Fruit fly (Drosophila melanogaster) whole organism, prepupa: ENCODE measurements around the gene CG6470.

Source experiments
- Blimp-1 ChIP-seq: fragments of 200-800 bp; sonication (Bioruptor generic); optimal IDR thresholded peaks from 3 replicates; lab custom pipeline; 2017; ENCODE audit warnings: missing biosample characterization, missing genetic modification characterization, mild to moderate bottlenecking, moderate library complexity, missing genetic modification reagents
- CG10631 ChIP-seq: fragments of 200-800 bp; sonication (Bioruptor generic); optimal IDR thresholded peaks from 2 replicates; lab custom pipeline; 2016; ENCODE audit warnings: missing biosample characterization, missing genetic modification characterization
- CG11294 ChIP-seq: fragments of 200-800 bp; sonication (Bioruptor generic); IDR thresholded peaks from 2 replicates; pipeline ENCODE4 v1.3.6; 2022; ENCODE audit warnings: missing biosample characterization, missing genetic modification characterization
- CG15336 ChIP-seq: fragments of 200-800 bp; sonication (Bioruptor generic); IDR thresholded peaks from 2 replicates; pipeline ENCODE4 v1.3.6; 2022; ENCODE audit warnings: missing biosample characterization, missing genetic modification characterization
- CG1621 ChIP-seq: fragments of 200-800 bp; sonication (Bioruptor generic); optimal IDR thresholded peaks from 3 replicates; lab custom pipeline; 2018; ENCODE audit warnings: missing biosample characterization, mild to moderate bottlenecking, missing genetic modification characterization
- CG16779 ChIP-seq: fragments of 200-800 bp; sonication (Bioruptor generic); optimal IDR thresholded peaks from 3 replicates; lab custom pipeline; 2017; ENCODE audit warnings: missing biosample characterization, mild to moderate bottlenecking, missing genetic modification characterization
- CG31627 ChIP-seq: fragments of 200-800 bp; sonication (Bioruptor generic); optimal IDR thresholded peaks from 3 replicates; lab custom pipeline; 2016; ENCODE audit warnings: missing biosample characterization, missing genetic modification characterization
- CG32006 ChIP-seq: fragments of 200-800 bp; sonication (Bioruptor generic); optimal IDR thresholded peaks from 3 replicates; lab custom pipeline; 2017; ENCODE audit warnings: missing biosample characterization, mild to moderate bottlenecking, missing genetic modification characterization
- CG4318 ChIP-seq: fragments of 200-800 bp; sonication (Bioruptor generic); optimal IDR thresholded peaks from 3 replicates; lab custom pipeline; 2017; ENCODE audit warnings: missing biosample characterization, mild to moderate bottlenecking, missing genetic modification characterization
- CG6163 ChIP-seq: fragments of 200-800 bp; sonication (Bioruptor generic); IDR thresholded peaks from 3 replicates; pipeline ENCODE4 v1.3.6; 2022; ENCODE audit warnings: missing biosample characterization, missing genetic modification characterization
- CG6792 ChIP-seq: fragments of 200-800 bp; sonication (Bioruptor generic); optimal IDR thresholded peaks from 3 replicates; lab custom pipeline; 2016; ENCODE audit warnings: missing biosample characterization, missing genetic modification characterization
- CG6854 ChIP-seq: fragments of 200-800 bp; sonication (Bioruptor generic); optimal IDR thresholded peaks from 2 replicates; lab custom pipeline; 2017; ENCODE audit warnings: missing biosample characterization, mild to moderate bottlenecking, missing genetic modification characterization
- CG7368 ChIP-seq: fragments of 200-800 bp; sonication (Bioruptor generic); optimal IDR thresholded peaks from 3 replicates; lab custom pipeline; 2016; ENCODE audit warnings: missing biosample characterization, missing genetic modification characterization
- CG8119 ChIP-seq: fragments of 200-800 bp; sonication (Bioruptor generic); IDR thresholded peaks from 3 replicates; pipeline ENCODE4 v1.3.6; 2022; ENCODE audit warnings: missing biosample characterization, missing genetic modification characterization
- CG8319 ChIP-seq: fragments of 200-800 bp; sonication (Bioruptor generic); optimal IDR thresholded peaks from 3 replicates; lab custom pipeline; 2016; ENCODE audit warnings: missing biosample characterization, missing genetic modification characterization
- CG8632 ChIP-seq: fragments of 200-800 bp; sonication (Bioruptor generic); optimal IDR thresholded peaks from 3 replicates; lab custom pipeline; 2016; ENCODE audit warnings: missing biosample characterization, missing genetic modification characterization
- CG9139 ChIP-seq: fragments of 200-800 bp; sonication (Bioruptor generic); optimal IDR thresholded peaks from 3 replicates; lab custom pipeline; 2017; ENCODE audit warnings: missing biosample characterization, mild to moderate bottlenecking, missing genetic modification characterization
- Eip75B ChIP-seq: fragments of 200-800 bp; sonication (Bioruptor generic); optimal IDR thresholded peaks from 3 replicates; lab custom pipeline; 2016; ENCODE audit warnings: missing biosample characterization, missing genetic modification characterization
- Eip78C ChIP-seq: fragments of 200-800 bp; sonication (Bioruptor generic); peaks from one replicate; lab custom pipeline; 2016; ENCODE audit warnings: missing biosample characterization, missing genetic modification characterization
- Gug ChIP-seq: fragments of 200-800 bp; sonication (Bioruptor generic); IDR thresholded peaks from 2 replicates; pipeline ENCODE4 v1.3.6; 2022; ENCODE audit warnings: missing biosample characterization, missing genetic modification characterization
- Hr38 ChIP-seq: sonication (Bioruptor generic); optimal IDR thresholded peaks from 2 replicates; lab custom pipeline; 2016; ENCODE audit warnings: missing biosample characterization, missing genetic modification characterization
- Hr39 ChIP-seq: fragments of 200-800 bp; sonication (Bioruptor generic); optimal IDR thresholded peaks from 2 replicates; lab custom pipeline; 2016; ENCODE audit warnings: missing biosample characterization, missing genetic modification characterization
- Hr4 ChIP-seq: fragments of 200-800 bp; sonication (Bioruptor generic); optimal IDR thresholded peaks from 3 replicates; lab custom pipeline; 2016; ENCODE audit warnings: missing biosample characterization, missing genetic modification characterization
- Lpt ChIP-seq: fragments of 200-800 bp; sonication (Bioruptor generic); optimal IDR thresholded peaks from 3 replicates; lab custom pipeline; 2016; ENCODE audit warnings: missing biosample characterization, missing genetic modification characterization
- Met ChIP-seq: fragments of 200-800 bp; sonication (Bioruptor generic); optimal IDR thresholded peaks from 3 replicates; lab custom pipeline; 2016; ENCODE audit warnings: missing biosample characterization, missing genetic modification characterization
- OdsH ChIP-seq: fragments of 200-800 bp; sonication (Bioruptor generic); optimal IDR thresholded peaks from 3 replicates; lab custom pipeline; 2016; ENCODE audit warnings: missing biosample characterization, missing genetic modification characterization
- Smox ChIP-seq: fragments of 200-800 bp; sonication (Bioruptor generic); optimal IDR thresholded peaks from 3 replicates; lab custom pipeline; 2016; ENCODE audit warnings: missing biosample characterization, missing genetic modification characterization
- Sox102F ChIP-seq: fragments of 200-800 bp; sonication (Bioruptor generic); optimal IDR thresholded peaks from 2 replicates; lab custom pipeline; 2016; ENCODE audit warnings: missing biosample characterization, mild to moderate bottlenecking, missing genetic modification characterization
- Sox14 ChIP-seq: fragments of 200-800 bp; sonication (Bioruptor generic); optimal IDR thresholded peaks from 3 replicates; lab custom pipeline; 2016; ENCODE audit warnings: missing biosample characterization, missing genetic modification characterization
- Sox15 ChIP-seq: fragments of 200-800 bp; sonication (Bioruptor generic); optimal IDR thresholded peaks from 3 replicates; lab custom pipeline; 2016; ENCODE audit warnings: missing biosample characterization, missing genetic modification characterization
- achi ChIP-seq: fragments of 200-800 bp; sonication (Bioruptor generic); optimal IDR thresholded peaks from 3 replicates; lab custom pipeline; 2016; ENCODE audit warnings: missing biosample characterization, missing genetic modification characterization
- acj6 ChIP-seq: fragments of 200-800 bp; sonication (Bioruptor generic); optimal IDR thresholded peaks from 3 replicates; lab custom pipeline; 2016; ENCODE audit warnings: missing biosample characterization, missing genetic modification characterization
- cyc ChIP-seq: fragments of 200-800 bp; sonication (Bioruptor generic); optimal IDR thresholded peaks from 3 replicates; lab custom pipeline; 2016; ENCODE audit warnings: missing biosample characterization, missing genetic modification characterization
- dsx ChIP-seq: fragments of 200-800 bp; optimal IDR thresholded peaks from 3 replicates; lab custom pipeline; 2019; ENCODE audit warnings: missing biosample characterization, mild to moderate bottlenecking, missing genetic modification characterization, moderate library complexity; ENCODE audit not compliant: poor library complexity, severe bottlenecking
- esn ChIP-seq: fragments of 200-800 bp; sonication (Bioruptor generic); optimal IDR thresholded peaks from 2 replicates; lab custom pipeline; 2016; ENCODE audit warnings: missing biosample characterization, mild to moderate bottlenecking, missing genetic modification characterization, moderate library complexity
- fd59A ChIP-seq: fragments of 200-800 bp; sonication (Bioruptor generic); optimal IDR thresholded peaks from 2 replicates; lab custom pipeline; 2017; ENCODE audit warnings: missing biosample characterization, mild to moderate bottlenecking, missing genetic modification characterization, missing genetic modification reagents
- fd85E ChIP-seq: fragments of 200-800 bp; sonication (Bioruptor generic); optimal IDR thresholded peaks from 3 replicates; lab custom pipeline; 2016; ENCODE audit warnings: missing biosample characterization, missing genetic modification characterization
- lz ChIP-seq: fragments of 200-800 bp; sonication (Bioruptor generic); optimal IDR thresholded peaks from 3 replicates; lab custom pipeline; 2016; ENCODE audit warnings: missing biosample characterization, missing genetic modification characterization
- net ChIP-seq: fragments of 200-800 bp; sonication (Bioruptor generic); optimal IDR thresholded peaks from 3 replicates; lab custom pipeline; 2016; ENCODE audit warnings: missing biosample characterization, missing genetic modification characterization
- salr ChIP-seq, 2 experiments: fragments of 200-800 bp; sonication (Bioruptor generic); optimal IDR thresholded peaks; 3 replicates each; lab custom pipeline; 2016 to 2018; ENCODE audit warnings: missing biosample characterization in 2 of 2, missing genetic modification characterization in 2 of 2, mild to moderate bottlenecking in 1 of 2
- spab ChIP-seq: fragments of 200-800 bp; sonication (Bioruptor generic); optimal IDR thresholded peaks from 2 replicates; lab custom pipeline; 2017; ENCODE audit warnings: missing biosample characterization, mild to moderate bottlenecking, missing genetic modification characterization, missing genetic modification reagents
- ss ChIP-seq, 2 experiments: fragments of 200-800 bp; sonication (Bioruptor generic); optimal IDR thresholded peaks; 2 replicates in 1 of 2; 3 replicates in 1 of 2; lab custom pipeline; 2017 to 2018; ENCODE audit warnings: mild to moderate bottlenecking in 2 of 2, missing biosample characterization in 2 of 2, missing genetic modification characterization in 2 of 2, moderate library complexity in 1 of 2
- svp ChIP-seq: fragments of 200-800 bp; sonication (Bioruptor generic); peaks from one replicate; lab custom pipeline; 2016; ENCODE audit warnings: missing biosample characterization, missing genetic modification characterization
- vri ChIP-seq: fragments of 200-800 bp; sonication (Bioruptor generic); optimal IDR thresholded peaks from 3 replicates; lab custom pipeline; 2016; ENCODE audit warnings: missing biosample characterization, mild to moderate bottlenecking, missing genetic modification characterization

CG6470 gene

DNA sequence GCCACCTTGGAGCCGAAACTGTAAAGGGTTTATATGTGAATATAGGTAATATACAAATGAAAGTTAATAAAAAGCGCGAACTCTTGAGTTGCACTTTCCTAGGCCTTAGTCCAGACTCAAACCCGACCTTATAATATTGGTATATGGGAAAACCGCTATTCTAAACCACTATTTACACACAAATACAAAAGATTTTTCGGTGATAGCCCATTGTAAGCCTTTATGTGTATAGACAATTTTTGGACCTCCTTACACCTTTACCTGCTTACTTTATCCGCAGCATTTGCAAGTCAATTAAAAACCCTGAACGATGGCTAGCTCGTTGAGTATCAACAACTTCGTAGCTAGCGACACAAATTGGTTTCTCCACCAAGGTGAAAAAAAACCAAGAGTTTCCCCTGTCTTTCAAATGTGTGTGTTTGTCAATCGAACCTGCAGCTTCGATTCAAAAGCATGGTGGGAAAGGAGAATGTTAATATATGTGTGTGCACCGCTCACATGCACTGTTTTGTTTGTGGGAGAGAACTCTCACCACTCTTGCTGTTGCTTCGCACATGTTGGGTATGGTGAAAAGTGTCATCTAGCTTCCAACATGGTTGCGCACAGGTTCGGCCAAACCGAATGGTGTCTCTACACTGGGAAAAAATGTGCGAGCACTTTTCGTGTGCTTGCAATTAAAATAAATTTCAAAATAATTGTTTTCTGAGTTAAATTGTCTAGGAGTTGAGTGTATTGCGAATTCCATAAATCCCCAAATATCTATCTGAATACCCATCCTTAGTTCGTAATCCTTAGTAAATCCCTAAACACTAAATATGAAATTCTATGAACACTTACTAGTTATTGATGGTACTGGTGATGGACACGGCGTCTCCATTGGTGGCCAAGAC, 7.8 kb downstream of the CG6470 start (continued):
- peak; percentile 52 for TF ChIP-seq CG8319 (GFP tag; lab: Kevin White, UChicago)
- peak; percentile 70 for TF ChIP-seq Eip75B
- TF ChIP-seq Met (GFP tag; lab: Kevin White, UChicago) = peak; percentile 83
- peak; percentile 41 for TF ChIP-seq fd59A (GFP tag; lab: Kevin White, UChicago)
- TF ChIP-seq CG6792 (GFP tag; lab: Kevin White, UChicago) = peak; percentile 61
- TF ChIP-seq CG11294 (GFP tag; lab: Robert Waterston, UW) = peak; percentile 56; the same call in 1 of the 2 replicates
- no peak for TF ChIP-seq CG4318 (GFP tag; lab: Kevin White, UChicago)
- peak; percentile 67 for TF ChIP-seq Smox
- peak; percentile 64 for TF ChIP-seq Sox14 (GFP tag; lab: Kevin White, UChicago)
- TF ChIP-seq Gug (GFP tag; lab: Robert Waterston, UW) = peak; percentile 79
- TF ChIP-seq CG15336 (GFP tag; lab: Robert Waterston, UW) = peak; percentile 90
- peak; percentile 67 for TF ChIP-seq Hr4 (GFP tag; lab: Kevin White, UChicago)
- TF ChIP-seq vri = peak; percentile 54
- TF ChIP-seq Hr39 (GFP tag; lab: Kevin White, UChicago) = peak; percentile 59
- TF ChIP-seq achi (GFP tag; lab: Kevin White, UChicago) = peak; percentile 67
- peak; percentile 91 for TF ChIP-seq CG6163 (GFP tag; lab: Robert Waterston, UW)
- TF ChIP-seq net = peak; percentile 82
- TF ChIP-seq Eip78C (GFP tag; lab: Kevin White, UChicago) = peak; percentile 95
- peak; percentile 70 for TF ChIP-seq CG32006
- no peak for TF ChIP-seq svp (GFP tag; lab: Kevin White, UChicago)
- TF ChIP-seq CG31627 (GFP tag; lab: Kevin White, UChicago) = peak; percentile 55
- TF ChIP-seq CG10631 (GFP tag; lab: Kevin White, UChicago) = peak; percentile 72
- TF ChIP-seq Blimp-1 (GFP tag; lab: Kevin White, UChicago) = no peak
- peak; percentile 45 for TF ChIP-seq CG16779
- TF ChIP-seq acj6 (GFP tag; lab: Kevin White, UChicago) = peak; percentile 65
- peak; percentile 52 for TF ChIP-seq spab (GFP tag; lab: Kevin White, UChicago)
- TF ChIP-seq salr (GFP tag; optimal IDR thresholded peaks at IDR 0.05; lab: Kevin White, UChicago) = peak; percentile 3 to 60
- TF ChIP-seq fd85E (GFP tag; lab: Kevin White, UChicago) = peak; percentile 24
- peak; percentile 22 for TF ChIP-seq Sox15 (GFP tag; lab: Kevin White, UChicago)
- TF ChIP-seq cyc (GFP tag; lab: Kevin White, UChicago) = peak; percentile 69

DNA sequence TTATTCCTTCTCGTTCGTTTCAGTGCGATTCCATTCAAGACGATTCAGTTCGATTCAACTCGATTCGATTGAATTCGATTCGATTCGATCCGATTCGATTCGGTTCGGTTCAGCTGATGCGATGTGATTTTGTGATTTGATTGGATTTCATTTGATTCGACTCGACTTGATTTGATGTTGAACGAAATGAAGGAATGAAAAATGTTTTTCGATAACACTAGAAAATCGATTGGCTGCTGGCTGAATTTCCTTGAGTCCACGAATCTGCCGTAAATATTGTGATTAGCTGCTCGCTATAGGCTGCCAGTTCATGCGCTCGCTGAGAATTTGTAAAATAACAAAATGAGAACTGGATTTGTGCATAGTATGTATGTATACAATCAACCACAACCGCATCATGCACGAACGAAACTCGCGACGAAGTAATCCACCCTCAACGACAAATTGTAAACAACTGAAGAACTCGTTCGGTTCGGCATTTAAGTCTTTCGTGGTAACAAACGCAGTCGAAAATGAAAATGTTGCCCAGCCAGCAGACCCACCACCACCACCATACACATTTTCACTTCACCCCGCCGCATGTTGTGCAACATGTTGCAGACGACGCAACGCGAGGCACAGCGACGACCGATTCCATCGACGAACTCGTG, 9.6 kb downstream of the CG6470 start, which contains the start of gene Wnt5:
Gene Wnt5 (minus strand): TSS at position 458 of the 650 bp plus-strand sequence.
- TF ChIP-seq spab (GFP tag; lab: Kevin White, UChicago) (no peak), CG7368 (no peak), CG8632 (GFP tag; lab: Kevin White, UChicago) (no peak), Lpt (peak; percentile 23), vri (no peak), acj6 (GFP tag; lab: Kevin White, UChicago) (no peak), fd59A (GFP tag; lab: Kevin White, UChicago) (no peak), CG8119 (GFP tag; lab: Robert Waterston, UW) (peak; percentile 43; the same call in 1 of the 3 replicates), esn (GFP tag; lab: Kevin White, UChicago) (no peak), CG9139 (GFP tag; lab: Kevin White, UChicago) (no peak), OdsH (GFP tag; lab: Kevin White, UChicago) (no peak), ss (GFP tag; optimal IDR thresholded peaks at IDR 0.05; lab: Kevin White, UChicago) (peak in 1 of 2 experiments; percentile 51), Eip78C (GFP tag; lab: Kevin White, UChicago) (peak; percentile 57), CG1621 (tag; lab: Kevin White, UChicago) (no peak), Sox102F (GFP tag; lab: Kevin White, UChicago) (no peak), CG6854 (GFP tag; lab: Kevin White, UChicago) (peak; percentile 11), achi (GFP tag; lab: Kevin White, UChicago) (no peak), Hr38 (GFP tag; lab: Kevin White, UChicago) (no peak), lz (GFP tag; lab: Kevin White, UChicago) (no peak), dsx (GFP tag; lab: Kevin White, UChicago) (peak; percentile 42)
